Fruit fly (Drosophila melanogaster) whole organism, embryonic: ENCODE measurements around the gene sr.

ENCODE experiments used
- Atf3 ChIP-seq: fragments of 200-800 bp; sonication (Bioruptor generic); optimal IDR thresholded peaks from 3 replicates; lab custom pipeline; 2016; ENCODE audit warnings: missing biosample characterization, missing genetic modification characterization
- Bgb ChIP-seq: fragments of 200-800 bp; sonication (Bioruptor generic); IDR thresholded peaks from 2 replicates; pipeline ENCODE4 v1.3.6; 2022; ENCODE audit warnings: missing biosample characterization, missing genetic modification characterization; ENCODE audit not compliant: partially characterized antibody
- CG10147 ChIP-seq: fragments of 200-800 bp; sonication (Bioruptor generic); optimal IDR thresholded peaks from 2 replicates; lab custom pipeline; 2019; ENCODE audit warnings: missing biosample characterization, mild to moderate bottlenecking, missing genetic modification characterization, moderate library complexity
- CG10654 ChIP-seq: fragments of 200-800 bp; sonication (Bioruptor generic); optimal IDR thresholded peaks from 2 replicates; lab custom pipeline; 2016; ENCODE audit warnings: missing biosample characterization, missing genetic modification characterization
- CG11085 ChIP-seq: fragments of 200-800 bp; sonication (Bioruptor generic); IDR thresholded peaks from 2 replicates; pipeline ENCODE4 v1.3.6; 2022; ENCODE audit warnings: missing biosample characterization, missing genetic modification characterization
- CG12299 ChIP-seq: fragments of 200-800 bp; sonication (Bioruptor generic); optimal IDR thresholded peaks from 2 replicates; lab custom pipeline; 2018; ENCODE audit warnings: missing biosample characterization, mild to moderate bottlenecking, missing genetic modification characterization
- CG14441 ChIP-seq: fragments of 200-800 bp; sonication (Bioruptor generic); IDR thresholded peaks from 2 replicates; pipeline ENCODE4 v1.3.6; 2022; ENCODE audit warnings: missing biosample characterization, missing genetic modification characterization
- CG17568 ChIP-seq: fragments of 200-800 bp; sonication (Bioruptor generic); optimal IDR thresholded peaks from 2 replicates; lab custom pipeline; 2018; ENCODE audit warnings: missing biosample characterization, mild to moderate bottlenecking, missing genetic modification characterization, moderate library complexity
- CG1792 ChIP-seq: fragments of 200-800 bp; sonication (Bioruptor generic); optimal IDR thresholded peaks from 2 replicates; lab custom pipeline; 2016; ENCODE audit warnings: missing biosample characterization, missing genetic modification characterization
- CG18619 ChIP-seq: fragments of 200-800 bp; sonication (Bioruptor generic); optimal IDR thresholded peaks from 3 replicates; lab custom pipeline; 2017; ENCODE audit warnings: missing biosample characterization, mild to moderate bottlenecking, missing genetic modification characterization
- CG2889 ChIP-seq: fragments of 200-800 bp; sonication (Bioruptor generic); IDR thresholded peaks from 3 replicates; pipeline ENCODE4 v1.3.6; 2022; ENCODE audit warnings: missing biosample characterization, missing genetic modification characterization
- CG30403 ChIP-seq: fragments of 200-800 bp; sonication (Bioruptor generic); optimal IDR thresholded peaks from 3 replicates; lab custom pipeline; 2016; ENCODE audit warnings: missing biosample characterization, missing genetic modification characterization
- CG3726 ChIP-seq: fragments of 200-800 bp; sonication (Bioruptor generic); IDR thresholded peaks from 3 replicates; pipeline ENCODE4, ENCODE4 v1.3.6; 2022; ENCODE audit warnings: missing biosample characterization, missing genetic modification characterization
- CG4360 ChIP-seq: fragments of 200-800 bp; sonication (Bioruptor generic); IDR thresholded peaks from 2 replicates; pipeline ENCODE4 v1.3.6; 2022; ENCODE audit warnings: missing biosample characterization, missing genetic modification characterization
- CG7745 ChIP-seq: fragments of 200-800 bp; sonication (Bioruptor generic); optimal IDR thresholded peaks from 2 replicates; lab custom pipeline; 2018; ENCODE audit warnings: missing biosample characterization, mild to moderate bottlenecking, missing genetic modification characterization, moderate library complexity
- CG7839 ChIP-seq: fragments of 200-800 bp; sonication (Bioruptor generic); optimal IDR thresholded peaks from 3 replicates; lab custom pipeline; 2018; ENCODE audit warnings: missing biosample characterization, mild to moderate bottlenecking, missing genetic modification characterization, moderate library complexity
- CG9609 ChIP-seq: fragments of 200-800 bp; sonication (Bioruptor generic); optimal IDR thresholded peaks from 3 replicates; lab custom pipeline; 2016; ENCODE audit warnings: missing biosample characterization, missing genetic modification characterization
- Camta ChIP-seq: fragments of 200-800 bp; sonication (Bioruptor generic); optimal IDR thresholded peaks from 2 replicates; lab custom pipeline; 2016; ENCODE audit warnings: missing biosample characterization, missing genetic modification characterization
- Chrac-16 ChIP-seq: fragments of 200-800 bp; sonication (Bioruptor generic); optimal IDR thresholded peaks from 3 replicates; lab custom pipeline; 2016; ENCODE audit warnings: missing biosample characterization, missing genetic modification characterization
- Dfd ChIP-seq, 2 experiments: fragments of >200 bp; optimal IDR thresholded peaks; 2 replicates each; lab custom pipeline; 2017; ENCODE audit warnings: missing biosample characterization in 2 of 2, missing genetic modification characterization in 2 of 2
- ERR ChIP-seq: fragments of 200-800 bp; sonication (Bioruptor generic); optimal IDR thresholded peaks from 2 replicates; lab custom pipeline; 2016; ENCODE audit warnings: missing biosample characterization, missing genetic modification characterization
- HLHmδ ChIP-seq: fragments of 200-800 bp; sonication (Bioruptor generic); optimal IDR thresholded peaks from 2 replicates; lab custom pipeline; 2018; ENCODE audit warnings: missing biosample characterization, mild to moderate bottlenecking, missing genetic modification characterization, moderate library complexity
- Hr78 ChIP-seq, 2 experiments: fragments of 200-800 bp in 1 of 2; fragments of >200 bp in 1 of 2; sonication (Bioruptor generic) in 1 of 2; optimal IDR thresholded peaks; 2 replicates each; lab custom pipeline; 2017 to 2019; ENCODE audit warnings: missing biosample characterization in 2 of 2, missing genetic modification characterization in 2 of 2, mild to moderate bottlenecking in 1 of 2, moderate library complexity in 1 of 2
- Jarid2 ChIP-seq: fragments of 200-800 bp; sonication (Bioruptor generic); optimal IDR thresholded peaks from 3 replicates; lab custom pipeline; 2017; ENCODE audit warnings: mild to moderate bottlenecking, missing biosample characterization, missing genetic modification reagents, missing genetic modification characterization
- MESR4 ChIP-seq: fragments of 200-800 bp; sonication (Bioruptor generic); optimal IDR thresholded peaks from 2 replicates; lab custom pipeline; 2018; ENCODE audit warnings: missing biosample characterization, mild to moderate bottlenecking, missing genetic modification characterization, moderate library complexity
- Myb ChIP-seq: fragments of 200-800 bp; sonication (Bioruptor generic); optimal IDR thresholded peaks from 2 replicates; lab custom pipeline; 2016; ENCODE audit warnings: missing biosample characterization, missing genetic modification characterization
- NK7.1 ChIP-seq: fragments of 200-800 bp; sonication (Bioruptor generic); optimal IDR thresholded peaks from 3 replicates; lab custom pipeline; 2016; ENCODE audit warnings: missing biosample characterization, missing genetic modification characterization
- Nf-YC ChIP-seq: fragments of 200-800 bp; optimal IDR thresholded peaks from 3 replicates; lab custom pipeline; 2019; ENCODE audit warnings: missing biosample characterization, mild to moderate bottlenecking, missing genetic modification characterization, moderate library complexity
- Oli ChIP-seq: fragments of 200-800 bp; sonication (Bioruptor generic); optimal IDR thresholded peaks from 2 replicates; lab custom pipeline; 2018; ENCODE audit warnings: missing biosample characterization, mild to moderate bottlenecking, missing genetic modification characterization, moderate library complexity
- Rx ChIP-seq: fragments of 200-800 bp; sonication (Bioruptor generic); IDR thresholded peaks from 2 replicates; pipeline ENCODE4 v1.3.6; 2022; ENCODE audit warnings: missing biosample characterization, missing genetic modification characterization
- Spps ChIP-seq: fragments of 200-800 bp; sonication (Bioruptor generic); optimal IDR thresholded peaks from 2 replicates; lab custom pipeline; 2018; ENCODE audit warnings: missing biosample characterization, mild to moderate bottlenecking, missing genetic modification characterization
- Trl ChIP-seq, 3 experiments: fragments of >200 bp in 2 of 3; fragments of 200-800 bp in 1 of 3; sonication (Bioruptor generic) in 1 of 3; optimal IDR thresholded peaks; 2 replicates in 1 of 3; 3 replicates in 2 of 3; lab custom pipeline; 2016 to 2017; ENCODE audit warnings: missing biosample characterization in 1 of 3, missing genetic modification characterization in 1 of 3
- Vsx1 ChIP-seq: fragments of 200-800 bp; sonication (Bioruptor generic); optimal IDR thresholded peaks from 2 replicates; lab custom pipeline; 2017; ENCODE audit warnings: missing biosample characterization, mild to moderate bottlenecking, missing genetic modification characterization, missing genetic modification reagents
- bbx ChIP-seq: fragments of 200-800 bp; sonication (Bioruptor generic); IDR thresholded peaks from 2 replicates; pipeline ENCODE4 v1.3.6; 2022; ENCODE audit warnings: missing biosample characterization, missing genetic modification characterization; ENCODE audit not compliant: partially characterized antibody
- chinmo ChIP-seq: fragments of 200-800 bp; sonication (Bioruptor generic); IDR thresholded peaks from 4 replicates; pipeline ENCODE4 v1.3.6; 2022; ENCODE audit warnings: missing biosample characterization, missing genetic modification characterization; ENCODE audit not compliant: partially characterized antibody
- danr ChIP-seq: fragments of 200-800 bp; sonication (Bioruptor generic); IDR thresholded peaks from 2 replicates; pipeline ENCODE4 v1.3.6; 2022; ENCODE audit warnings: missing biosample characterization, missing genetic modification characterization
- gce ChIP-seq: fragments of 200-800 bp; sonication (Bioruptor generic); IDR thresholded peaks from 3 replicates; pipeline ENCODE4 v1.3.6; 2022; ENCODE audit warnings: missing biosample characterization, missing genetic modification characterization
- gcm ChIP-seq: fragments of 200-800 bp; sonication (Bioruptor generic); optimal IDR thresholded peaks from 2 replicates; lab custom pipeline; 2019; ENCODE audit warnings: missing biosample characterization, mild to moderate bottlenecking, missing genetic modification characterization, moderate library complexity
- h ChIP-seq: fragments of >200 bp; optimal IDR thresholded peaks from 2 replicates; lab custom pipeline; 2017
- klu ChIP-seq: fragments of 200-800 bp; sonication (Bioruptor generic); IDR thresholded peaks from 2 replicates; pipeline ENCODE4 v1.3.6; 2022; ENCODE audit warnings: missing biosample characterization, missing genetic modification characterization
- kni ChIP-seq: fragments of 200-800 bp; sonication (Bioruptor generic); optimal IDR thresholded peaks from 3 replicates; lab custom pipeline; 2017; ENCODE audit warnings: mild to moderate bottlenecking, missing biosample characterization, missing genetic modification reagents, missing genetic modification characterization
- lab ChIP-seq: fragments of 200-800 bp; sonication (Bioruptor generic); optimal IDR thresholded peaks from 3 replicates; lab custom pipeline; 2017; ENCODE audit warnings: missing biosample characterization, missing genetic modification characterization, mild to moderate bottlenecking, moderate library complexity, missing genetic modification reagents
- ranshi ChIP-seq: fragments of 200-800 bp; sonication (Bioruptor generic); IDR thresholded peaks from 2 replicates; pipeline ENCODE4 v1.3.6; 2022; ENCODE audit warnings: missing biosample characterization, missing genetic modification characterization
- slbo ChIP-seq: fragments of 200-800 bp; sonication (Bioruptor generic); IDR thresholded peaks from 2 replicates; pipeline ENCODE4 v1.3.6; 2022; ENCODE audit warnings: missing biosample characterization, missing genetic modification characterization
- slp2 ChIP-seq: fragments of 200-800 bp; sonication (Bioruptor generic); optimal IDR thresholded peaks from 2 replicates; lab custom pipeline; 2016; ENCODE audit warnings: missing biosample characterization, missing genetic modification characterization
- so ChIP-seq: fragments of 200-800 bp; sonication (Bioruptor generic); IDR thresholded peaks from 3 replicates; pipeline ENCODE4 v1.3.6; 2022; ENCODE audit warnings: missing biosample characterization, missing genetic modification characterization
- sr ChIP-seq: fragments of 200-800 bp; sonication (Bioruptor generic); IDR thresholded peaks from 3 replicates; pipeline ENCODE4 v1.3.6; 2022; ENCODE audit warnings: missing biosample characterization, missing genetic modification characterization
- tll ChIP-seq, 2 experiments: fragments of 200-800 bp in 1 of 2; fragments of >200 bp in 1 of 2; sonication (Bioruptor generic) in 1 of 2; optimal IDR thresholded peaks; 2 replicates each; lab custom pipeline; 2017 to 2019; ENCODE audit warnings: missing biosample characterization in 2 of 2, missing genetic modification characterization in 2 of 2, mild to moderate bottlenecking in 1 of 2, moderate library complexity in 1 of 2
- twi ChIP-seq: fragments of 200-800 bp; optimal IDR thresholded peaks from 2 replicates; lab custom pipeline; 2019; ENCODE audit warnings: missing biosample characterization, mild to moderate bottlenecking, missing genetic modification characterization, moderate library complexity
- zen ChIP-seq: fragments of 200-800 bp; sonication (Bioruptor generic); optimal IDR thresholded peaks from 3 replicates; lab custom pipeline; 2018; ENCODE audit warnings: missing biosample characterization, mild to moderate bottlenecking, missing genetic modification characterization, moderate library complexity

The sr gene

DNA sequence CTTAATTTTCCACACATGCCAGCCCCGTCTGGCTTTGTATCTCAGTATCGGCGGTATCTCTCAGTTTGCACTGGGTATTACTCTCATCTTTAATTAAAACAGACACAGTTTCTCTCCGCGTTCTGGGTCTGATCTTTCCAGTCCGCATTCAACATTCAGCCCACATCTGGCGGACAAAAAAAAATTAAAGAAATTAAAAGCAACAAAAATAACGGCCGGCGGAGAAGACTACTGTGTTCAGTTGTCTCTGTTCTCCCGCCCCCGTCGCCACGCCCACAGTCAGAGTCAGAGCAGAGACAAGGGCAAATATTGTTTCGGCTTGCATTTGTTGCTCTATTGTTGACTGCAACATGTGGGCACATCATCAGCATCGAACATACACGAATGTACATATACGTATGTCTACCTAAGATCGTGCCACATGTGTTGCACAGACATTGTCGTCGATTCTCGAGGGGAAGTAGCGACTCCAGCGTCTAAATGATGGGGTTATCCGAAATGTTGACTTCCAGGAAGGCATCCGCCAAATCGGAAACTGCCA, 40.5 kb upstream of the sr start:
- TF ChIP-seq CG4360: peak; percentile 34; the same call in 1 of the 2 replicates
- TF ChIP-seq Spps (tag; lab: Kevin White, UChicago): no peak
- TF ChIP-seq CG14441 (GFP tag; lab: Robert Waterston, UW): no peak
- TF ChIP-seq kni (GFP tag; lab: Kevin White, UChicago): no peak
- no peak for TF ChIP-seq Hr78 (GFP tag; optimal IDR thresholded peaks at IDR 0.05; lab: Kevin White, UChicago)
- no peak for TF ChIP-seq CG9609
- TF ChIP-seq ranshi (GFP tag; lab: Robert Waterston, UW): no peak
- TF ChIP-seq CG11085: no peak
- no peak for TF ChIP-seq Rx (GFP tag; lab: Robert Waterston, UW)
- 0 out of 3 replicates have a peak, but pooled peaks have one; percentile 5 for TF ChIP-seq so (GFP tag; lab: Robert Waterston, UW)
- no peak for TF ChIP-seq lab (GFP tag; lab: Kevin White, UChicago)
- no peak for TF ChIP-seq CG1792 (GFP tag; lab: Kevin White, UChicago)
- TF ChIP-seq CG30403 (GFP tag; lab: Kevin White, UChicago): no peak
- TF ChIP-seq danr (GFP tag; lab: Robert Waterston, UW): no peak
- TF ChIP-seq CG3726 (GFP tag; lab: Robert Waterston, UW): no peak
- TF ChIP-seq MESR4 (GFP tag; lab: Kevin White, UChicago): no peak
- TF ChIP-seq chinmo: 0 out of 4 replicates have a peak, but pooled peaks have one; percentile 36
- TF ChIP-seq tll (GFP tag; optimal IDR thresholded peaks at IDR 0.05; lab: Kevin White, UChicago): peak in 1 of 2 experiments; percentile 77
- no peak for TF ChIP-seq zen (tag; lab: Kevin White, UChicago)
- TF ChIP-seq Dfd (GFP tag; optimal IDR thresholded peaks at IDR 0.05; lab: Kevin White, UChicago): no peak
- TF ChIP-seq ERR (GFP tag; lab: Kevin White, UChicago): no peak
- TF ChIP-seq sr (GFP tag; lab: Robert Waterston, UW): peak; percentile 50; the same call in 1 of the 3 replicates
- TF ChIP-seq Nf-YC (tag; lab: Kevin White, UChicago): no peak
- TF ChIP-seq bbx (GFP tag; lab: Robert Waterston, UW): no peak
- TF ChIP-seq slp2: no peak
- TF ChIP-seq gce (GFP tag; lab: Robert Waterston, UW): no peak
- no peak for TF ChIP-seq Camta (GFP tag; lab: Kevin White, UChicago)
- no peak for TF ChIP-seq slbo
- peak; percentile 47 for TF ChIP-seq gcm
- no peak for TF ChIP-seq Oli (tag; lab: Kevin White, UChicago)
- no peak for TF ChIP-seq CG10654 (GFP tag; lab: Kevin White, UChicago)
- TF ChIP-seq CG10147 (GFP tag; lab: Kevin White, UChicago): no peak
- no peak for TF ChIP-seq NK7.1 (GFP tag; lab: Kevin White, UChicago)
- TF ChIP-seq CG7839: no peak
- peak in 1 of 2 experiments; percentile 11 for TF ChIP-seq Trl (optimal IDR thresholded peaks at IDR 0.05; lab: Kevin White, UChicago)
- TF ChIP-seq Trl (GFP tag; optimal IDR thresholded peaks at IDR 0.05; lab: Kevin White, UChicago): no peak
- no peak for TF ChIP-seq CG18619
- TF ChIP-seq h: no peak
- peak; percentile 100 for TF ChIP-seq CG7745
- no peak for TF ChIP-seq Bgb (GFP tag; lab: Robert Waterston, UW)
- TF ChIP-seq CG17568 (GFP tag; lab: Kevin White, UChicago): no peak
- no peak for TF ChIP-seq CG2889 (GFP tag; lab: Robert Waterston, UW)
- TF ChIP-seq Atf3 (GFP tag; lab: Kevin White, UChicago): no peak
- TF ChIP-seq HLHmδ: no peak
- peak; percentile 99 for TF ChIP-seq twi (tag; lab: Kevin White, UChicago)
- TF ChIP-seq Chrac-16 (GFP tag; lab: Kevin White, UChicago): no peak
- TF ChIP-seq CG12299 (tag; lab: Kevin White, UChicago): no peak
- no peak for TF ChIP-seq klu
- TF ChIP-seq Vsx1 (GFP tag; lab: Kevin White, UChicago): no peak
- TF ChIP-seq Myb (GFP tag; lab: Kevin White, UChicago): no peak
- no peak for TF ChIP-seq Jarid2 (GFP tag; lab: Kevin White, UChicago)
